Fruit fly (Drosophila melanogaster): ENCODE results near the gene gukh.

Gene gukh

dm6 chr3R:19031210-19031609 is 47.4 kb downstream of the gukh start, which contains the start of the genes Prp18 and CG6013 (continued):
- no peak for TF ChIP-seq CG10669 (GFP tag; optimal IDR thresholded peaks at IDR 0.05)
- TF ChIP-seq Eip78C (GFP tag) = peak; percentile 34
- no peak for TF ChIP-seq Hr39 (GFP tag; optimal IDR thresholded peaks at IDR 0.05)
- no peak for TF ChIP-seq CG31627 (GFP tag; optimal IDR thresholded peaks at IDR 0.05)
- no peak for TF ChIP-seq Eip93F (GFP tag; optimal IDR thresholded peaks at IDR 0.05)
- TF ChIP-seq eg (GFP tag; IDR thresholded peaks at IDR 0.05) = no peak
- no peak for TF ChIP-seq CG6276 (GFP tag; optimal IDR thresholded peaks at IDR 0.05)
- TF ChIP-seq CG7368 (GFP tag; optimal IDR thresholded peaks at IDR 0.05) = no peak
- no peak for TF ChIP-seq Sox102F (GFP tag; optimal IDR thresholded peaks at IDR 0.05)
- no peak for TF ChIP-seq CG8119 (GFP tag; IDR thresholded peaks at IDR 0.05)
- peak in 1 of 2 experiments; percentile 13 for TF ChIP-seq ss (GFP tag; optimal IDR thresholded peaks at IDR 0.05)
- no peak for TF ChIP-seq CG11762 (GFP tag; optimal IDR thresholded peaks at IDR 0.05; ENCODE audit: insufficient read depth)
- no peak for TF ChIP-seq Smox (GFP tag; optimal IDR thresholded peaks at IDR 0.05)
- TF ChIP-seq cyc (GFP tag; optimal IDR thresholded peaks at IDR 0.05) = no peak
- TF ChIP-seq Hr38 (GFP tag; optimal IDR thresholded peaks at IDR 0.05) = no peak

DNA sequence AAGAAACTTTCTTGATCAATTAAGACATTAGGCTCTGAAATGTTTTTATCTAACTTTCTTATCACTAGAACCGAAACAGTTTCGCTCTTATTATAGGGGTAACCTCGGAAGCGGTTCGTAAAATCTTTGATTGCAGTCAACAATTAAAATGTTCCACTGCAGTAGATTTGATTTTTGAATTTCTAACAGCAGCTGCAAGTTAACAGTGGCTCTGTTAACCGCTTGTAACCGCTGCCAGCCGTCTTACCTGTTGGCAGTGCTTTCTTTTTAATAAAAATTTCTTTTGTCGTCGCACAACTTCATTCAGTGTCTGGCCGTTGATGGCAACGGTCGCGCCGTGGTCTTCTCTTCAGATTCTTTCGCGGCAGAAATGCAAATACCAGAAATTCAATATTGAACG is 49.4 kb downstream of the gukh start, which contains the start of gene CG6026:
Gene CG6026 (plus strand): TSS at position 301 of the 400 bp plus-strand sequence.
- no peak for TF ChIP-seq salr (GFP tag; optimal IDR thresholded peaks at IDR 0.05)
- no peak for TF ChIP-seq CG31627 (GFP tag; optimal IDR thresholded peaks at IDR 0.05)
- no peak for TF ChIP-seq CG9139 (GFP tag; optimal IDR thresholded peaks at IDR 0.05)
- TF ChIP-seq Gug (GFP tag; IDR thresholded peaks at IDR 0.05) = no peak
- TF ChIP-seq Sox102F (GFP tag; optimal IDR thresholded peaks at IDR 0.05) = no peak
- no peak for TF ChIP-seq CG3032 (tag; optimal IDR thresholded peaks at IDR 0.05)
- TF ChIP-seq dsx (GFP tag; optimal IDR thresholded peaks at IDR 0.05; ENCODE audit: poor library complexity, severe bottlenecking) = no peak
- no peak for TF ChIP-seq svp (GFP tag)
- TF ChIP-seq CG8119 (GFP tag; IDR thresholded peaks at IDR 0.05) = peak; percentile 19; the same call in 1 of the 3 replicates
- TF ChIP-seq eg (GFP tag; IDR thresholded peaks at IDR 0.05) = 0 out of 3 replicates have a peak, but pooled peaks have one; percentile 22
- TF ChIP-seq topi (GFP tag; optimal IDR thresholded peaks at IDR 0.05) = no peak
- no peak for TF ChIP-seq cyc (GFP tag; optimal IDR thresholded peaks at IDR 0.05)
- peak; percentile 17 for TF ChIP-seq CG6854 (GFP tag; optimal IDR thresholded peaks at IDR 0.05)
- TF ChIP-seq CG8319 (GFP tag; optimal IDR thresholded peaks at IDR 0.05) = no peak
- TF ChIP-seq CG32006 (GFP tag; optimal IDR thresholded peaks at IDR 0.05) = no peak
- TF ChIP-seq Eip78C (GFP tag) = peak; percentile 37

DNA sequence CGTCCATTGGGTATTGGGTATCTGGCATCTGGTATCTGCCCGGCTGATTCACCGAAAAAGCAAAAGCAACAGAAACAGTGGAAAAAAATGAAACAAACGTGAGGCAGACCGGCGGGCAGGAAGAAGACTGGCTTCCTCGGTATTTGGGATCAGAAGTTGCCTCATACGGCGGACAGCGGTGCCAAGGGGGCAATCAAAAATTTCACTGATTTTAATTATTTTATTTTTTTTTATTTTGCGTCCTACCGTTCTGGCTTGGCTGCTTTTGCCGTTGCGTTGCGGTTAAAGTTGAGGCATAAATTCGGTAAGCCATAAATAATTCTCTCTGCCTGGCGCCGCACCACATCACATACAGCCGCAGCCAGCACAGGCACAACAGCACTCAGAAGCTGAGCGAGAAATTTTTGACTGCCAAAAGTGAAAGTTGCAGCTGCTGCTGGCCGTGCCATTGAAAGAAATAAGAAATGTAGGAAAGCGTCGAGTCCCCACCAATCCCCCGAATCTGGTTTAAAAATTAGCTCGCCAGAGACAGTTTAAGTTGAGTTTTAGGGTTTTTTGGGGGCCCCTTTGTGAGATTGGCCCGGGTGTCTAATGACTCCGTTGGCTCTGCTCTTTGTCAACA is 52.8 kb downstream of the gukh start:
- TF ChIP-seq Sox102F (GFP tag; optimal IDR thresholded peaks at IDR 0.05) = peak; percentile 31
- peak; percentile 0 for TF ChIP-seq Met (GFP tag; optimal IDR thresholded peaks at IDR 0.05)
- TF ChIP-seq CG6854 (GFP tag; optimal IDR thresholded peaks at IDR 0.05) = peak; percentile 91
- no peak for TF ChIP-seq lz (GFP tag; optimal IDR thresholded peaks at IDR 0.05)
- no peak for TF ChIP-seq Ets21C (GFP tag; optimal IDR thresholded peaks at IDR 0.05)
- TF ChIP-seq CG32006 (GFP tag; optimal IDR thresholded peaks at IDR 0.05) = no peak
- peak; percentile 96 for TF ChIP-seq Blimp-1 (GFP tag; optimal IDR thresholded peaks at IDR 0.05)
- no peak for TF ChIP-seq CG8319 (GFP tag; optimal IDR thresholded peaks at IDR 0.05)

DNA sequence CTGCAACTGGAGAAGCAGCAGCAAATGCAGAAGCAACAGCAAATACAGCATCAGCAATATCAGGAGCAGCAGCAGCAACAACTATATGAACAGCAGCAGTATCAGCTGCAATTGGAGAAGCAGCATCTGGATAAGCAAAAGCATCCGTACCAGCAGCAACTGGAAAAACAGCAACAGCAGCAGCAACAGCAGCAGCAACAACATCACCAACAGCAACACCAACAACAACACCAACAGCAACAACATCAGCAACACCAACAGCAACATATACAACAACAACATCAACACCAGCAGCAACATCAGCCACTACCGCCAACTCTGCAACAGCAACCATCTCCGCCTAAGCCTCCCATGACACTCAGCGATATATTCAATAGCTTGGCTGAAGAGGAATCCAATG is 56.9 kb downstream of the gukh start:
- no peak for TF ChIP-seq CG6163 (GFP tag; IDR thresholded peaks at IDR 0.05)
- no peak for TF ChIP-seq Sox14 (GFP tag; optimal IDR thresholded peaks at IDR 0.05)
- no peak for TF ChIP-seq CG11902 (GFP tag; optimal IDR thresholded peaks at IDR 0.05)
- TF ChIP-seq CG1621 (tag; optimal IDR thresholded peaks at IDR 0.05) = no peak
- TF ChIP-seq CG6276 (GFP tag; optimal IDR thresholded peaks at IDR 0.05) = no peak
- TF ChIP-seq dac (GFP tag; optimal IDR thresholded peaks at IDR 0.05) = no peak
- TF ChIP-seq CG8119 (GFP tag; IDR thresholded peaks at IDR 0.05) = no peak
- no peak for TF ChIP-seq CG9139 (GFP tag; optimal IDR thresholded peaks at IDR 0.05)
- no peak for TF ChIP-seq Smox (GFP tag; optimal IDR thresholded peaks at IDR 0.05)
- no peak for TF ChIP-seq Hr4 (GFP tag; optimal IDR thresholded peaks at IDR 0.05)
- TF ChIP-seq dsx (GFP tag; optimal IDR thresholded peaks at IDR 0.05; ENCODE audit: poor library complexity, severe bottlenecking) = no peak
- TF ChIP-seq ss (GFP tag; optimal IDR thresholded peaks at IDR 0.05) = no peak
- no peak for TF ChIP-seq CG10669 (GFP tag; optimal IDR thresholded peaks at IDR 0.05)
- TF ChIP-seq CG16779 (tag; optimal IDR thresholded peaks at IDR 0.05) = no peak
- TF ChIP-seq CG6792 (GFP tag; optimal IDR thresholded peaks at IDR 0.05) = no peak
- no peak for TF ChIP-seq CG6854 (GFP tag; optimal IDR thresholded peaks at IDR 0.05)
- no peak for TF ChIP-seq CG15336 (GFP tag; IDR thresholded peaks at IDR 0.05)
- no peak for TF ChIP-seq acj6 (GFP tag; optimal IDR thresholded peaks at IDR 0.05)
- TF ChIP-seq lz (GFP tag; optimal IDR thresholded peaks at IDR 0.05) = no peak

All from whole organism, prepupa.